Worm (Caenorhabditis elegans) whole organism, young adult: Measurements from ENCODE around the gene srsx-40.

Source experiments
- K12H6.12 ChIP-seq: fragments of 200-800 bp; sonication (Bioruptor generic); optimal IDR thresholded peaks from 2 replicates; lab custom pipeline; 2018; ENCODE audit warnings: mild to moderate bottlenecking, missing genetic modification characterization, missing compliant biosample characterization
- hlh-12 ChIP-seq: sonication (generic microtip); optimal IDR thresholded peaks from 2 replicates; lab custom pipeline; 2016; ENCODE audit warnings: missing genetic modification characterization, missing compliant biosample characterization
- lin-35 ChIP-seq, 3 experiments: fragments of 150-350 bp in 2 of 3; sonication (generic microtip) in 1 of 3; optimal IDR thresholded peaks; 2 replicates each; lab custom pipeline; 2014 to 2018; ENCODE audit warnings: missing biosample characterization in 3 of 3, missing genetic modification characterization in 3 of 3, missing genetic modification reagents in 3 of 3
- ztf-6 ChIP-seq: fragments of 200-800 bp; sonication (Bioruptor generic); IDR thresholded peaks from 2 replicates; pipeline ENCODE4 v1.3.6; 2022; ENCODE audit warnings: missing genetic modification reagents, missing genetic modification characterization, missing compliant biosample characterization

DNA sequence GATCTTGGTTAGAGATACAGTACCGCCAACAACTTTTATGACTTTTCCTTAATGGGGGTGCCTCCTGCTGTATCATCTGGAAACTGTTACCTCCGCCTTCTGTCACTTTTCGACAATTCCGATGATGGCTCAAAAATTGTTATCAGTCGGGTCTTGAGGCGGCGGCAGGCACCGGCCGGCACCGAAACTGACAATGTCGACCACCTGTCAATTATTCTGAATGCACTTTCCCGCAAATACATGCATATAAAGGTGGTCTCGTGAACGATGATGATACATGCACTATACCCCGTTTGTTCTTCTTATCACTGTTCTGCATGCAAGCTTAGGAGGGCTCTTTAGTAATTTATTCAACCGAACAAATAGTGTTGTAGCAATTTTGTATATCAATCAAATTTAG lies 40.6 kb upstream of the srsx-40 start:
- no peak for TF ChIP-seq K12H6.12
- no peak for TF ChIP-seq hlh-12 (tag; lab: Kevin White, UChicago)
- no peak for TF ChIP-seq lin-35 (GFP tag; optimal IDR thresholded peaks at IDR 0.05; lab: Kevin White, UChicago)
- no peak for TF ChIP-seq ztf-6
